Worm (Caenorhabditis elegans): ENCODE results near the gene glb-20.
A peak's percentile ranks its signal among the peaks of the same experiment; 100 is the strongest.

The glb-20 gene

DNA sequence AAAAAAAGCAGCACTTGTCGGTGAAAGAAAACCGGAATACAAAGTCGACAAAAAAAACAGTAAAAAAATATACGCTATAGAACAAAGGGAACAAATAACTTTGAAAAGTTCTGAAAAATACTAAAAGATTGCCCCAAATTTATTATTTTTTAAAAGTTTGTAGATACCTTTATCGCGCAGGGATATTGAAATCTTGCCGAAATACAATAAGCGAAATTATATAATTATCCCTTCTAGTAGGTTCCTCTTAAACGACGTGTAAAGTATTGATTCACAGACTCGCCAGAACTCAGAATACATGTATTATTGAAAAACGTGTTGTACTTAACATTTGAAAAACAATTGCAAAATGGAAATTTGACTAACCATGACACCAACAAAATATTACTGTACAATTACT, 41.6 kb downstream of the glb-20 start:
- TF ChIP-seq mab-5 (tag; optimal IDR thresholded peaks at IDR 0.05) = no peak
- TF ChIP-seq nhr-237 (tag; optimal IDR thresholded peaks at IDR 0.05) = peak; percentile 93
- no peak for TF ChIP-seq snpc-4 (tag; optimal IDR thresholded peaks at IDR 0.05)
- TF ChIP-seq lsy-2 (tag; optimal IDR thresholded peaks at IDR 0.05) = peak; percentile 49
- peak; percentile 91 for TF ChIP-seq ces-1 (GFP tag; optimal IDR thresholded peaks at IDR 0.05)
- TF ChIP-seq sptf-1 (tag; optimal IDR thresholded peaks at IDR 0.05) = peak; percentile 42

DNA sequence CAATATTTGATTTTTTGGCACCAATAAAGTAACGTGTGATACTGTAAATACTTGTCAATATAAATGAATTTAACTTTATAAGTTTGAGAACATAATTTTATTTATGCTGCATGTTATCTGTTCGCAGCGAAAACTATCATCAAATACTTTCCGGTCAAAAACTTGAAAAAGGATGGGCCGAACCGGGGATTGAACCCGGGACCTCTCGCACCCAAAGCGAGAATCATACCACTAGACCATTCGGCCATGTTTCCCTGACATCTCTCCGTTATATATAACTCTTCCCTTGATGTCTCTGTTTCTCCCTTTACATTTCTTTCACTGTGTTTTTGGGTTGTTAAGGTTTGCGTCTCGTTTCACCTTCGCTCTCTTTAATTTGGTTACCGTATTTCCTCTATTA, 44.2 kb downstream of the glb-20 start:
- TF ChIP-seq nhr-28 (tag; optimal IDR thresholded peaks at IDR 0.05) = peak; percentile 47
- no peak for TF ChIP-seq snpc-4 (tag; optimal IDR thresholded peaks at IDR 0.05)
- TF ChIP-seq blmp-1 (tag; optimal IDR thresholded peaks at IDR 0.05) = no peak
- TF ChIP-seq lin-13 (tag; optimal IDR thresholded peaks at IDR 0.05) = peak; percentile 17
- peak; percentile 44 for TF ChIP-seq ham-2 (GFP tag; optimal IDR thresholded peaks at IDR 0.05)
- TF ChIP-seq lin-32 (GFP tag; optimal IDR thresholded peaks at IDR 0.05) = peak; percentile 67
- no peak for TF ChIP-seq elt-1 (tag; optimal IDR thresholded peaks at IDR 0.05; ENCODE audit: borderline replicate concordance, insufficient read depth)
- no peak for TF ChIP-seq unc-39 (tag; optimal IDR thresholded peaks at IDR 0.05)
- TF ChIP-seq ceh-83 (GFP tag; optimal IDR thresholded peaks at IDR 0.05) = peak; percentile 80
- TF ChIP-seq mep-1 (tag; optimal IDR thresholded peaks at IDR 0.05) = peak; percentile 35
- no peak for TF ChIP-seq ztf-11 (tag; optimal IDR thresholded peaks at IDR 0.05)
- peak; percentile 79 for TF ChIP-seq bed-3 (GFP tag; optimal IDR thresholded peaks at IDR 0.05)
- TF ChIP-seq lsy-2 (tag; optimal IDR thresholded peaks at IDR 0.05) = peak; percentile 8
- no peak for TF ChIP-seq pha-4 (tag; optimal IDR thresholded peaks at IDR 0.05)
- no peak for TF ChIP-seq nhr-76 (tag; optimal IDR thresholded peaks at IDR 0.05)
- no peak for TF ChIP-seq nhr-237 (tag; optimal IDR thresholded peaks at IDR 0.05)
- peak; percentile 72 for TF ChIP-seq sem-2 (GFP tag; optimal IDR thresholded peaks at IDR 0.05)
- TF ChIP-seq zip-8 (tag; optimal IDR thresholded peaks at IDR 0.05) = no peak
- TF ChIP-seq tbx-8 (GFP tag; optimal IDR thresholded peaks at IDR 0.05) = peak; percentile 53
- peak; percentile 87 for TF ChIP-seq mls-2 (tag; optimal IDR thresholded peaks at IDR 0.05)
- TF ChIP-seq nhr-2 (tag; optimal IDR thresholded peaks at IDR 0.05) = no peak
- TF ChIP-seq unc-62 (GFP tag; optimal IDR thresholded peaks at IDR 0.05) = peak; percentile 29
- TF ChIP-seq ceh-43 (GFP tag; optimal IDR thresholded peaks at IDR 0.05) = peak; percentile 82
- TF ChIP-seq hlh-1 (tag; optimal IDR thresholded peaks at IDR 0.05) = no peak
- no peak for TF ChIP-seq elt-3 (tag; optimal IDR thresholded peaks at IDR 0.05)
- TF ChIP-seq ceh-39 (tag; optimal IDR thresholded peaks at IDR 0.05) = no peak
- peak; percentile 87 for TF ChIP-seq sptf-1 (tag; optimal IDR thresholded peaks at IDR 0.05)
- peak; percentile 79 for TF ChIP-seq M03D4.4 (tag; optimal IDR thresholded peaks at IDR 0.05)
- peak; percentile 90 for TF ChIP-seq cnd-1 (tag; optimal IDR thresholded peaks at IDR 0.05)
- TF ChIP-seq nhr-12 (tag; optimal IDR thresholded peaks at IDR 0.05) = no peak
- no peak for TF ChIP-seq mab-5 (tag; optimal IDR thresholded peaks at IDR 0.05)
- peak; percentile 84 for TF ChIP-seq drap-1 (GFP tag; optimal IDR thresholded peaks at IDR 0.05)
- TF ChIP-seq flh-1 (GFP tag; optimal IDR thresholded peaks at IDR 0.05) = peak; percentile 39
- peak; percentile 14 for TF ChIP-seq ces-1 (GFP tag; optimal IDR thresholded peaks at IDR 0.05)
- peak; percentile 86 for TF ChIP-seq unc-120 (tag; optimal IDR thresholded peaks at IDR 0.05; ENCODE audit: poor library complexity, severe bottlenecking)

DNA sequence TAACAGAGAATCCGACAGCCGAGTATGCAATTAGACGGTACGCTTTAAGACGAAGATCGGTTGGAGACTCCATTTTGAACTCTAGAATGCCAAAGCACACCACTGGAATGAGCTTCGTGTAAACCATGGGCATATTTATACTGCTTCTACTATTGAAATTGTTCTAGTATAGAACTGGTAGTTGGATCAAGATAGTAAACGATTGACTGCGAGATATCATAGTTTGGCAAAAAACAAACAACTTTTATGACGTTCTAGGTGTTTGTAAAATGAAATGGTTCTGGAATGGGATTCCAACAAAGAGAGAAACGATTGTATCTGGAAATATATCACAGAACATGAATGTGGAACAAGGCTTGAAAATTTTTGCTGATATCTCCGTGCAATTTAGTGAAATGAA, 45.0 kb downstream of the glb-20 start, which contains the start of gene col-185:
Gene col-185 (minus strand): TSS at position 101 of the 400 bp plus-strand sequence.
- no peak for TF ChIP-seq ham-2 (GFP tag; optimal IDR thresholded peaks at IDR 0.05)
- no peak for TF ChIP-seq pha-4 (tag; optimal IDR thresholded peaks at IDR 0.05)
- TF ChIP-seq nhr-237 (tag; optimal IDR thresholded peaks at IDR 0.05) = no peak
- no peak for TF ChIP-seq ceh-43 (GFP tag; optimal IDR thresholded peaks at IDR 0.05)
- TF ChIP-seq mls-2 (tag; optimal IDR thresholded peaks at IDR 0.05) = no peak
- no peak for TF ChIP-seq sptf-1 (tag; optimal IDR thresholded peaks at IDR 0.05)
- TF ChIP-seq nhr-76 (tag; optimal IDR thresholded peaks at IDR 0.05) = no peak
- no peak for TF ChIP-seq tbx-8 (GFP tag; optimal IDR thresholded peaks at IDR 0.05)
- no peak for TF ChIP-seq ztf-11 (tag; optimal IDR thresholded peaks at IDR 0.05)
- TF ChIP-seq unc-62 (GFP tag; optimal IDR thresholded peaks at IDR 0.05) = no peak
- no peak for TF ChIP-seq lin-32 (GFP tag; optimal IDR thresholded peaks at IDR 0.05)
- no peak for TF ChIP-seq nhr-12 (tag; optimal IDR thresholded peaks at IDR 0.05)
- no peak for TF ChIP-seq bed-3 (GFP tag; optimal IDR thresholded peaks at IDR 0.05)
- TF ChIP-seq sem-2 (GFP tag; optimal IDR thresholded peaks at IDR 0.05) = no peak

Measured in whole organism, mixed stage, embryonic.